Fruit fly (Drosophila melanogaster): Measurements from ENCODE around the gene Ggamma30A.
A peak's percentile ranks its signal among the peaks of the same experiment; 100 is the strongest.

Gene Ggamma30A

dm6 chr2L:9224364-9225019 is 31.9 kb upstream of the Ggamma30A start (continued):
- no peak for TF ChIP-seq BtbVII (GFP tag; optimal IDR thresholded peaks at IDR 0.05)
- TF ChIP-seq Fer3 (tag; optimal IDR thresholded peaks at IDR 0.05) = no peak
- peak; percentile 23; the same call in 1 of the 2 replicates for TF ChIP-seq wor (GFP tag; IDR thresholded peaks at IDR 0.05)
- peak; percentile 12 for TF ChIP-seq CG12659 (GFP tag; optimal IDR thresholded peaks at IDR 0.05)
- peak; percentile 5 for TF ChIP-seq CG13624 (GFP tag; optimal IDR thresholded peaks at IDR 0.05)
- TF ChIP-seq CG4730 (GFP tag; IDR thresholded peaks at IDR 0.05) = peak; percentile 60
- peak; percentile 2 for TF ChIP-seq CG2712 (tag; optimal IDR thresholded peaks at IDR 0.05)
- TF ChIP-seq Hr51 (GFP tag; optimal IDR thresholded peaks at IDR 0.05) = peak in 1 of 2 experiments; percentile 46
- TF ChIP-seq ase (GFP tag; IDR thresholded peaks at IDR 0.05) = peak; percentile 65; the same call in 1 of the 3 replicates
- TF ChIP-seq seq (GFP tag; IDR thresholded peaks at IDR 0.05) = peak; percentile 70; the same call in 1 of the 2 replicates
- peak; percentile 78 for TF ChIP-seq Ada2b (GFP tag; IDR thresholded peaks at IDR 0.05)
- peak; percentile 56 for TF ChIP-seq CG10209 (GFP tag; optimal IDR thresholded peaks at IDR 0.05)
- peak; percentile 20 for TF ChIP-seq CG7839 (tag; optimal IDR thresholded peaks at IDR 0.05)
- TF ChIP-seq pb (GFP tag; optimal IDR thresholded peaks at IDR 0.05) = no peak
- TF ChIP-seq CG14441 (GFP tag; IDR thresholded peaks at IDR 0.05) = peak; percentile 76
- peak; percentile 1 for TF ChIP-seq CG16863 (GFP tag; optimal IDR thresholded peaks at IDR 0.05)
- TF ChIP-seq chm (GFP tag; IDR thresholded peaks at IDR 0.05) = peak; percentile 82; the same call in 1 of the 2 replicates
- peak; percentile 4 for TF ChIP-seq CG12155 (GFP tag; optimal IDR thresholded peaks at IDR 0.05)
- TF ChIP-seq klu (GFP tag; IDR thresholded peaks at IDR 0.05) = 0 out of 2 replicates have a peak, but pooled peaks have one; percentile 18
- TF ChIP-seq Sox102F (GFP tag; optimal IDR thresholded peaks at IDR 0.05) = peak; percentile 45
- no peak for TF ChIP-seq CG9437 (GFP tag; optimal IDR thresholded peaks at IDR 0.05)
- TF ChIP-seq CG14014 (GFP tag; IDR thresholded peaks at IDR 0.05) = peak; percentile 60; the same call in 1 of the 2 replicates
- peak; percentile 19 for TF ChIP-seq ATbp (GFP tag; optimal IDR thresholded peaks at IDR 0.05)
- TF ChIP-seq nmo (GFP tag; optimal IDR thresholded peaks at IDR 0.05) = peak; percentile 38
- TF ChIP-seq hbn (GFP tag; IDR thresholded peaks at IDR 0.05; ENCODE audit: partially characterized antibody) = no peak
- peak; percentile 52; the same call in 1 of the 2 replicates for TF ChIP-seq ssp (GFP tag; IDR thresholded peaks at IDR 0.05)
- 0 out of 2 replicates have a peak, but pooled peaks have one; percentile 19 for TF ChIP-seq MBD-R2 (GFP tag; IDR thresholded peaks at IDR 0.05)
- 0 out of 2 replicates have a peak, but pooled peaks have one; percentile 40 for TF ChIP-seq Poxn (GFP tag; IDR thresholded peaks at IDR 0.05)
- peak; percentile 19 for TF ChIP-seq Sox100B (GFP tag; optimal IDR thresholded peaks at IDR 0.05)
- TF ChIP-seq Myb (GFP tag; optimal IDR thresholded peaks at IDR 0.05) = no peak
- no peak for TF ChIP-seq Elba2 (GFP tag; optimal IDR thresholded peaks at IDR 0.05)
- TF ChIP-seq Bdp1 (GFP tag; optimal IDR thresholded peaks at IDR 0.05) = no peak
- peak; percentile 78 for TF ChIP-seq CG32532 (GFP tag; IDR thresholded peaks at IDR 0.05)
- TF ChIP-seq lilli (GFP tag; optimal IDR thresholded peaks at IDR 0.05) = peak; percentile 0
- TF ChIP-seq CG4820 (GFP tag; optimal IDR thresholded peaks at IDR 0.05) = peak; percentile 6
- peak; percentile 3 for TF ChIP-seq fd96Cb (tag; optimal IDR thresholded peaks at IDR 0.05)
- peak; percentile 71; the same call in 2 of the 3 replicates for TF ChIP-seq dysf (GFP tag; IDR thresholded peaks at IDR 0.05)
- TF ChIP-seq Nf-YA (GFP tag; IDR thresholded peaks at IDR 0.05) = peak; percentile 41; the same call in 1 of the 2 replicates
- no peak for TF ChIP-seq Mes4 (GFP tag; optimal IDR thresholded peaks at IDR 0.05)
- peak; percentile 17 for TF ChIP-seq Atf3 (GFP tag; optimal IDR thresholded peaks at IDR 0.05)
- no peak for TF ChIP-seq CG12104 (GFP tag; optimal IDR thresholded peaks at IDR 0.05)
- no peak for TF ChIP-seq Sin3A (optimal IDR thresholded peaks at IDR 0.05)
- no peak for TF ChIP-seq pzg (GFP tag; optimal IDR thresholded peaks at IDR 0.05)
- peak; percentile 20 for TF ChIP-seq caup (GFP tag; optimal IDR thresholded peaks at IDR 0.05; ENCODE audit: severe bottlenecking)
- TF ChIP-seq CG9817 (tag; optimal IDR thresholded peaks at IDR 0.05) = peak; percentile 2
- 0 out of 2 replicates have a peak, but pooled peaks have one; percentile 42 for TF ChIP-seq CG17612 (GFP tag; IDR thresholded peaks at IDR 0.05)
- TF ChIP-seq CG6689 (GFP tag; IDR thresholded peaks at IDR 0.05) = peak; percentile 75
- 0 out of 2 replicates have a peak, but pooled peaks have one; percentile 32 for TF ChIP-seq dimm (GFP tag; IDR thresholded peaks at IDR 0.05)
- TF ChIP-seq wdn (GFP tag; IDR thresholded peaks at IDR 0.05) = peak; percentile 62; the same call in 1 of the 2 replicates
